Worm (Caenorhabditis elegans): Measurements from ENCODE around the gene F28F8.7.

Gene F28F8.7

DNA sequence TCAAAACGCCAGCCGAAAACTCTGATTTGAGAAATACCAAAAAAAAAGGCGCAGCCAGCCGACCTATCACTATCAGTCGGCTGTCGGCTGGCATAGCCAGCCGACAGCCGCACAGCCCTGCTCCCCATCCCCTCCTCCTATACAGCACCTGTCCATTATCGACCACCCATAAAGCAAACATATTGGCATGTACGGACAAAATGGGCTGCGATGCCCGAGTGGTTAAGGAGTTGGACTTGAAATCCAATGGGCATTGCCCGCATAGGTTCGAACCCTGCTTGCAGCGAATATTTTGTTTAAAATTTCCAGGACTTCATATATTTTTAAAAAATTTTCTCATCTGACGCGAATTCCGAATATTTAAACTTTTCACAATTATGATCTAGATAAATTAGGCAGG lies 40.0 kb downstream of the F28F8.7 start:
- TF ChIP-seq him-1 (tag; optimal IDR thresholded peaks at IDR 0.05) (no peak), W03F9.2 (tag; optimal IDR thresholded peaks at IDR 0.05) (no peak), dao-5 (tag; optimal IDR thresholded peaks at IDR 0.05) (no peak)

DNA sequence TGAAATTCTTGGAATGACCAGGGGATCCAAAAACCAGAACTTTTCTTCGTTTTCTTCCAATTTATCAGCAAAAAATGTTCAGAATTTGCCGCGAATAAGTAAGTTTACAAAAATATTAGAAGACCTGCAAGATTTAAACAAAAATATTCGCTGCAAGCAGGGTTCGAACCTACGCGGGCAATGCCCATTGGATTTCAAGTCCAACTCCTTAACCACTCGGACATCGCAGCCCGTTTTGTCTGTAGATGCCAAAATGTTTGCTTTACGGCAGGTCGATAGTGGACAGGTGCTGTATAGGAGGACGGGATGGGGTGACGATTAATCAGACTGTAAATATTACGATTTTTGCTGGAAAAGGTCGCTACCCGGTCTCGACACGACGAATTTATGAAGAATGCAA lies 42.7 kb downstream of the F28F8.7 start:
- TF ChIP-seq dao-5 (tag; optimal IDR thresholded peaks at IDR 0.05) (no peak), him-1 (tag; optimal IDR thresholded peaks at IDR 0.05) (no peak), W03F9.2 (tag; optimal IDR thresholded peaks at IDR 0.05) (no peak)

DNA sequence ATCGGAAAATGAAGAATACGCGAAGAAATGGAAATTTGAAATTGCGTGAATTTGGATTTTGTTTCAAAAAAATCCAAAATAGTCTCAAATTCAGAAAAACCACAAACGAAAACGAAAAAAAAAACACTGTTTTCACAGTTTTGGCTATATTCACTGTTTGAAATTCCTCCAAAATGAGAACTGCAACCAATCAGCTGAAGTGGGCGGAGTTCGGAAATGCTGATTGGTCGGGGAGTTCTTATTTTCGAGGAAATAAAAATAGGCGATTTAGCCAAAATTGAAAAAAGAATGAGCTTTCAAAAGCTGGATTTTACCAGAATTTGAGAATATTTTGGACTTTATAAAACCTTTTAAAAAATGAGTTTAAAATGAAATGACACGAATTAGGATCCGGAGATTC lies 45.5 kb downstream of the F28F8.7 start, which contains the start of gene glb-14:
glb-14 (minus strand) TSS at position 97 of the 400 bp plus-strand sequence.
- TF ChIP-seq W03F9.2 (tag; optimal IDR thresholded peaks at IDR 0.05): no peak
- TF ChIP-seq dao-5 (tag; optimal IDR thresholded peaks at IDR 0.05): no peak
- TF ChIP-seq him-1 (tag; optimal IDR thresholded peaks at IDR 0.05): no peak

ce11 chrV:15543252-15543651 lies 47.2 kb downstream of the F28F8.7 start:
- TF ChIP-seq dao-5 (tag; optimal IDR thresholded peaks at IDR 0.05) (no peak), him-1 (tag; optimal IDR thresholded peaks at IDR 0.05) (no peak), W03F9.2 (tag; optimal IDR thresholded peaks at IDR 0.05) (no peak)

ce11 chrV:15537923-15538322 lies 52.5 kb downstream of the F28F8.7 start, which contains the start of gene prde-1:
TSS of gene prde-1 (plus strand) at chrV:15538244.
- no peak for TF ChIP-seq dao-5 (tag; optimal IDR thresholded peaks at IDR 0.05)
- TF ChIP-seq W03F9.2 (tag; optimal IDR thresholded peaks at IDR 0.05): no peak
- TF ChIP-seq him-1 (tag; optimal IDR thresholded peaks at IDR 0.05): no peak

- TF ChIP-seq dao-5 (tag; optimal IDR thresholded peaks at IDR 0.05) (no peak), him-1 (tag; optimal IDR thresholded peaks at IDR 0.05) (no peak), W03F9.2 (tag; optimal IDR thresholded peaks at IDR 0.05) (no peak)
Measured at ce11 chrV:15536320-15536719, 54.1 kb downstream of the F28F8.7 start, which contains the start of gene F21A3.4. TSS of gene F21A3.4 (plus strand) at chrV:15536620.

DNA sequence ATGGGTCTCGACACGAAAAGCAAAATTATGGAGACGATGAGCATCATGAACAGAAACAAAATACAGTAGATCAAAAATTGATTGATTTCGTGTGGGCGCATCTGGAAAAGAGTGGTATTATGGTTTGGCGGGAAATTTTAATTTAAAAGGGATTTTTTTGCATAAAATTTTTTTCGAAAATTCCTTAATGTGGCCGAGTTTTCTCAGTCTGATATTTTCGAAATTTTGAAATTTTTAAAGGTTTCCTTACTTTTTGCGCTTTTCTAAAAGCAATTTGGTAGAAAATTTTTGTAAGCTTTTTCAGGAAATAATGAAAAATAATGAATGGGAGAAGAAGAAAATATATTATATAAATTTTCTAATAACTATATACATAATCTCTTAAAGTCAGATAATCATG lies 56.6 kb downstream of the F28F8.7 start, which contains the start of gene F21A3.2:
F21A3.2 (minus strand) TSS at position 101 of the 400 bp plus-strand sequence.
- no peak for TF ChIP-seq dao-5 (tag; optimal IDR thresholded peaks at IDR 0.05)

ce11 chrV:15533096-15533495 lies 57.3 kb downstream of the F28F8.7 start, which contains the start of gene F21A3.11:
TSS of gene F21A3.11 (minus strand) at chrV:15533212.
- TF ChIP-seq him-1 (tag; optimal IDR thresholded peaks at IDR 0.05): no peak
- no peak for TF ChIP-seq W03F9.2 (tag; optimal IDR thresholded peaks at IDR 0.05)
- no peak for TF ChIP-seq dao-5 (tag; optimal IDR thresholded peaks at IDR 0.05)

ce11 chrV:15529069-15529468 lies 61.3 kb downstream of the F28F8.7 start, which contains the start of gene srh-276:
TSS of gene srh-276 (plus strand) at chrV:15529369.
- TF ChIP-seq dao-5 (tag; optimal IDR thresholded peaks at IDR 0.05): no peak
- TF ChIP-seq him-1 (tag; optimal IDR thresholded peaks at IDR 0.05): no peak
- TF ChIP-seq W03F9.2 (tag; optimal IDR thresholded peaks at IDR 0.05): no peak
